Worm (Caenorhabditis elegans) whole organism, L4 larva: ENCODE data around the gene rps-14.

Experiments used
- D1046.2 ChIP-seq: fragments of 200-800 bp; sonication (Bioruptor generic); IDR thresholded peaks from 2 replicates; pipeline ENCODE4 v1.3.6; 2022; ENCODE audit warnings: missing genetic modification characterization, missing compliant biosample characterization
- F37D6.2 ChIP-seq: sonication (generic microtip); optimal IDR thresholded peaks from 2 replicates; lab custom pipeline; 2016; ENCODE audit warnings: mild to moderate bottlenecking, missing genetic modification characterization, missing compliant biosample characterization
- F44E2.7 ChIP-seq: fragments of 200-800 bp; sonication (Bioruptor generic); IDR thresholded peaks from 2 replicates; pipeline ENCODE4 v2.1.2; 2022; ENCODE audit warnings: missing genetic modification characterization, missing compliant biosample characterization
- Y105C5A.15 ChIP-seq: fragments of 200-800 bp; sonication (Bioruptor generic); IDR thresholded peaks from 2 replicates; pipeline ENCODE4 v1.3.6; 2022; ENCODE audit warnings: missing genetic modification characterization, missing compliant biosample characterization
- Y5F2A.4 ChIP-seq: fragments of 200-800 bp; sonication (Bioruptor generic); optimal IDR thresholded peaks from 2 replicates; lab custom pipeline; 2018; ENCODE audit warnings: mild to moderate bottlenecking, missing genetic modification characterization, missing compliant biosample characterization
- ZK337.2 ChIP-seq: fragments of 200-800 bp; sonication (Bioruptor generic); IDR thresholded peaks from 2 replicates; pipeline ENCODE4 v1.3.6; 2022; ENCODE audit warnings: missing genetic modification reagents, missing genetic modification characterization, missing compliant biosample characterization
- ama-1 ChIP-seq: fragments of 150-350 bp; optimal IDR thresholded peaks from 2 replicates; lab custom pipeline; 2014; ENCODE audit warnings: inconsistent platforms, mixed read lengths
- ceh-44 ChIP-seq: fragments of 200-800 bp; sonication (Bioruptor generic); IDR thresholded peaks from 2 replicates; pipeline ENCODE4 v1.3.6; 2022; ENCODE audit warnings: missing genetic modification reagents, missing genetic modification characterization, missing compliant biosample characterization
- ceh-62 ChIP-seq: sonication (generic microtip); optimal IDR thresholded peaks from 2 replicates; lab custom pipeline; 2017; ENCODE audit warnings: missing biosample characterization, missing genetic modification characterization
- ceh-82 ChIP-seq: sonication (generic microtip); optimal IDR thresholded peaks from 2 replicates; lab custom pipeline; 2017; ENCODE audit warnings: missing biosample characterization, missing genetic modification characterization
- cey-2 ChIP-seq: sonication (generic microtip); optimal IDR thresholded peaks from 3 replicates; lab custom pipeline; 2017; ENCODE audit warnings: missing genetic modification characterization, mild to moderate bottlenecking, missing compliant biosample characterization, antibody characterized with exemption, borderline replicate concordance; ENCODE audit not compliant: insufficient read depth
- daf-12 ChIP-seq: fragments of 150-350 bp; optimal IDR thresholded peaks from 2 replicates; lab custom pipeline; 2014; ENCODE audit warnings: missing biosample characterization, missing genetic modification reagents, missing genetic modification characterization
- daf-19 ChIP-seq: fragments of 200-800 bp; sonication (Bioruptor generic); conservative IDR thresholded peaks from 2 replicates; pipeline ENCODE4 v1.3.6; 2022; ENCODE audit warnings: missing genetic modification characterization, missing compliant biosample characterization
- daf-8 ChIP-seq: fragments of 200-800 bp; sonication (Bioruptor generic); IDR thresholded peaks from 2 replicates; pipeline ENCODE4 v1.3.6; 2022; ENCODE audit warnings: missing genetic modification characterization, missing compliant biosample characterization
- dmd-6 ChIP-seq: fragments of 200-800 bp; sonication (Bioruptor generic); IDR thresholded peaks from 2 replicates; pipeline ENCODE4 v1.3.6; 2022; ENCODE audit warnings: missing genetic modification reagents, missing genetic modification characterization, missing compliant biosample characterization
- dmd-9 ChIP-seq: fragments of 200-800 bp; sonication (Bioruptor generic); IDR thresholded peaks from 2 replicates; pipeline ENCODE4 v1.3.6; 2022; ENCODE audit warnings: missing genetic modification reagents, missing genetic modification characterization, missing compliant biosample characterization
- dpl-1 ChIP-seq: fragments of 150-350 bp; optimal IDR thresholded peaks from 2 replicates; lab custom pipeline; 2014; ENCODE audit warnings: missing biosample characterization, missing genetic modification reagents, missing genetic modification characterization
- duxl-1 ChIP-seq: sonication (generic microtip); optimal IDR thresholded peaks from 2 replicates; lab custom pipeline; 2016; ENCODE audit warnings: mild to moderate bottlenecking, missing genetic modification characterization, moderate library complexity, missing compliant biosample characterization; ENCODE audit not compliant: poor library complexity
- fos-1 ChIP-seq: fragments of 150-350 bp; optimal IDR thresholded peaks from 2 replicates; lab custom pipeline; 2014; ENCODE audit warnings: missing biosample characterization, missing genetic modification characterization
- hif-1 ChIP-seq, 2 experiments: sonication (generic microtip); optimal IDR thresholded peaks; 2 replicates each; lab custom pipeline; 2016 to 2017; ENCODE audit warnings: missing compliant biosample characterization in 2 of 2, missing genetic modification characterization in 2 of 2, missing genetic modification reagents in 2 of 2, missing genotype in 2 of 2, mild to moderate bottlenecking in 1 of 2
- hlh-11 ChIP-seq: fragments of 200-800 bp; sonication (Bioruptor generic); optimal IDR thresholded peaks from 2 replicates; lab custom pipeline; 2018; ENCODE audit warnings: mild to moderate bottlenecking, missing genetic modification characterization, missing compliant biosample characterization
- lim-7 ChIP-seq: fragments of 200-800 bp; sonication (Bioruptor generic); IDR thresholded peaks from 2 replicates; pipeline ENCODE4 v1.3.6; 2022; ENCODE audit warnings: missing genetic modification characterization, missing compliant biosample characterization
- lin-29 ChIP-seq: fragments of 200-800 bp; sonication (Bioruptor generic); IDR thresholded peaks from 2 replicates; pipeline ENCODE4 v1.3.6; 2022; ENCODE audit warnings: missing genetic modification reagents, missing genetic modification characterization, missing compliant biosample characterization
- lin-38 ChIP-seq: fragments of 200-800 bp; sonication (Bioruptor generic); IDR thresholded peaks from 2 replicates; pipeline ENCODE4 v1.3.6; 2022; ENCODE audit warnings: missing genetic modification reagents, missing genetic modification characterization, missing compliant biosample characterization
- lir-3 ChIP-seq: sonication (generic microtip); optimal IDR thresholded peaks from 2 replicates; lab custom pipeline; 2016; ENCODE audit warnings: mild to moderate bottlenecking, missing genetic modification characterization, missing compliant biosample characterization
- lsy-2 ChIP-seq, 2 experiments: fragments of 150-350 bp in 1 of 2; sonication (generic microtip) in 1 of 2; optimal IDR thresholded peaks; 2 replicates each; lab custom pipeline; 2014 to 2017; ENCODE audit warnings: missing biosample characterization in 2 of 2, missing genetic modification characterization in 2 of 2
- mdt-29 ChIP-seq: fragments of 200-800 bp; sonication (Bioruptor generic); IDR thresholded peaks from 2 replicates; pipeline ENCODE4 v1.3.6; 2022; ENCODE audit warnings: missing genetic modification reagents, missing genetic modification characterization, missing compliant biosample characterization
- mes-2 ChIP-seq: sonication (generic microtip); optimal IDR thresholded peaks from 2 replicates; lab custom pipeline; 2016; ENCODE audit warnings: missing genotype, mild to moderate bottlenecking, missing genetic modification characterization, missing compliant biosample characterization; ENCODE audit not compliant: poor library complexity, severe bottlenecking
- nhr-10 ChIP-seq: fragments of 150-350 bp; optimal IDR thresholded peaks from 2 replicates; lab custom pipeline; 2014; ENCODE audit warnings: missing biosample characterization, missing genetic modification characterization
- nhr-11 ChIP-seq: fragments of 150-350 bp; optimal IDR thresholded peaks from 2 replicates; lab custom pipeline; 2014; ENCODE audit warnings: missing biosample characterization, missing genetic modification characterization
- nhr-28 ChIP-seq: fragments of 150-350 bp; optimal IDR thresholded peaks from 2 replicates; lab custom pipeline; 2014; ENCODE audit warnings: missing biosample characterization, missing genetic modification characterization
- nhr-41 ChIP-seq: fragments of 200-800 bp; sonication (Bioruptor generic); IDR thresholded peaks from 2 replicates; pipeline ENCODE4 v1.3.6; 2022; ENCODE audit warnings: missing genetic modification reagents, missing genetic modification characterization, missing compliant biosample characterization
- nhr-48 ChIP-seq: sonication (generic microtip); optimal IDR thresholded peaks from 2 replicates; lab custom pipeline; 2016; ENCODE audit warnings: mild to moderate bottlenecking, missing genetic modification characterization, missing compliant biosample characterization
- nhr-76 ChIP-seq: fragments of 150-350 bp; optimal IDR thresholded peaks from 2 replicates; lab custom pipeline; 2014; ENCODE audit warnings: missing biosample characterization, missing genetic modification characterization
- nhr-77 ChIP-seq: fragments of 150-350 bp; optimal IDR thresholded peaks from 2 replicates; lab custom pipeline; 2014; ENCODE audit warnings: missing biosample characterization, missing genetic modification characterization
- pha-4 ChIP-seq, 2 experiments: fragments of 150-350 bp in 1 of 2; fragments of 200-800 bp in 1 of 2; sonication (Bioruptor generic) in 1 of 2; IDR thresholded peaks in 1 of 2; optimal IDR thresholded peaks in 1 of 2; 2 replicates each; pipeline versions ENCODE4 v1.3.6 to Lab custom; 2014 to 2022; ENCODE audit warnings: missing genetic modification characterization in 2 of 2, missing genetic modification reagents in 2 of 2, missing biosample characterization in 1 of 2, missing compliant biosample characterization in 1 of 2
- rbr-2 ChIP-seq: sonication (generic microtip); optimal IDR thresholded peaks from 2 replicates; lab custom pipeline; 2016; ENCODE audit warnings: missing genotype, missing genetic modification characterization, missing compliant biosample characterization
- saeg-2 ChIP-seq: fragments of 200-800 bp; sonication (Bioruptor generic); IDR thresholded peaks from 2 replicates; pipeline ENCODE4 v1.3.6; 2022; ENCODE audit warnings: missing genetic modification reagents, missing genetic modification characterization, missing compliant biosample characterization
- skn-1 ChIP-seq: fragments of 150-350 bp; optimal IDR thresholded peaks from 2 replicates; lab custom pipeline; 2014; ENCODE audit warnings: missing biosample characterization, missing genetic modification characterization
- snpc-1.2 ChIP-seq: fragments of 200-800 bp; sonication (Bioruptor generic); IDR thresholded peaks from 2 replicates; pipeline ENCODE4 v1.3.6; 2022; ENCODE audit warnings: missing genetic modification reagents, missing genetic modification characterization, missing compliant biosample characterization
- snpc-4 ChIP-seq: fragments of 150-350 bp; optimal IDR thresholded peaks from 2 replicates; lab custom pipeline; 2014; ENCODE audit warnings: missing biosample characterization, missing genetic modification characterization
- spr-3 ChIP-seq: fragments of 200-800 bp; sonication (Bioruptor generic); optimal IDR thresholded peaks from 2 replicates; lab custom pipeline; 2018; ENCODE audit warnings: mild to moderate bottlenecking, missing genetic modification characterization, missing compliant biosample characterization
- tag-97 ChIP-seq: fragments of 200-800 bp; sonication (Bioruptor generic); IDR thresholded peaks from 2 replicates; pipeline ENCODE4 v1.3.6; 2022; ENCODE audit warnings: missing genetic modification characterization, missing compliant biosample characterization
- tra-1 ChIP-seq: fragments of 200-800 bp; sonication (Bioruptor generic); IDR thresholded peaks from 2 replicates; pipeline ENCODE4 v1.3.6; 2022; ENCODE audit warnings: missing genetic modification reagents, missing genetic modification characterization, missing compliant biosample characterization
- unc-130 ChIP-seq: sonication (generic microtip); optimal IDR thresholded peaks from 2 replicates; lab custom pipeline; 2016; ENCODE audit warnings: missing genetic modification reagents, missing genetic modification characterization, missing compliant biosample characterization
- vab-7 ChIP-seq: fragments of 200-800 bp; sonication (Bioruptor generic); IDR thresholded peaks from 2 replicates; pipeline ENCODE4 v1.3.6; 2022; ENCODE audit warnings: missing genetic modification reagents, missing genetic modification characterization, missing compliant biosample characterization
- zag-1 ChIP-seq: fragments of 150-350 bp; optimal IDR thresholded peaks from 2 replicates; lab custom pipeline; 2014; ENCODE audit warnings: missing biosample characterization, missing genetic modification characterization
- zfp-2 ChIP-seq: sonication (generic microtip); optimal IDR thresholded peaks from 2 replicates; lab custom pipeline; 2016; ENCODE audit warnings: mild to moderate bottlenecking, missing genetic modification characterization, missing compliant biosample characterization
- zfp-3 ChIP-seq: fragments of 200-800 bp; sonication (Bioruptor generic); conservative IDR thresholded peaks from 2 replicates; pipeline ENCODE4 v1.3.6; 2022; ENCODE audit warnings: missing genetic modification reagents, missing genetic modification characterization, missing compliant biosample characterization
- zip-2 ChIP-seq: fragments of 150-350 bp; optimal IDR thresholded peaks from 2 replicates; lab custom pipeline; 2014; ENCODE audit warnings: missing biosample characterization, missing genetic modification characterization
- ztf-11 ChIP-seq: fragments of 150-350 bp; optimal IDR thresholded peaks from 2 replicates; lab custom pipeline; 2014; ENCODE audit warnings: missing biosample characterization, missing genetic modification characterization

The rps-14 gene

ce11 chrIII:7153747-7154238 is 25.6 kb downstream of the rps-14 start, which contains the start of gene ogt-1 (continued):
- TF ChIP-seq hif-1 (tag; optimal IDR thresholded peaks at IDR 0.05; lab: Kevin White, UChicago) (peak in 1 of 2 experiments; percentile 65), Y5F2A.4 (GFP tag; lab: Kevin White, UChicago) (no peak), mdt-29 (GFP tag; lab: Robert Waterston, UW) (no peak), fos-1 (no peak), nhr-76 (tag; lab: Kevin White, UChicago) (peak; percentile 25), lir-3 (tag; lab: Kevin White, UChicago) (no peak), ceh-62 (tag; lab: Kevin White, UChicago) (no peak), lin-29 (GFP tag; lab: Robert Waterston, UW) (no peak), tag-97 (GFP tag; lab: Robert Waterston, UW) (no peak), zfp-3 (GFP tag; lab: Robert Waterston, UW) (no peak), zag-1 (tag; lab: Kevin White, UChicago) (no peak), daf-8 (GFP tag; lab: Robert Waterston, UW) (no peak), skn-1 (tag; lab: Kevin White, UChicago) (no peak), snpc-1.2 (no peak), tra-1 (GFP tag; lab: Robert Waterston, UW) (peak; percentile 62; the same call in 1 of the 2 replicates), nhr-28 (tag; lab: Kevin White, UChicago) (peak; percentile 65), zip-2 (tag; lab: Kevin White, UChicago) (no peak), rbr-2 (peak; percentile 85), dpl-1 (GFP tag; lab: Kevin White, UChicago) (peak; percentile 61), Y105C5A.15 (no peak), spr-3 (GFP tag; lab: Kevin White, UChicago) (peak; percentile 24), snpc-4 (tag; lab: Kevin White, UChicago) (no peak), daf-19 (GFP tag; lab: Robert Waterston, UW) (0 out of 2 replicates have a peak, but pooled peaks have one; percentile 34), lin-38 (GFP tag; lab: Robert Waterston, UW) (peak; percentile 64), zfp-2 (tag; lab: Kevin White, UChicago) (no peak), lim-7 (GFP tag; lab: Robert Waterston, UW) (no peak), daf-12 (tag; lab: Kevin White, UChicago) (no peak), ZK337.2 (GFP tag; lab: Robert Waterston, UW) (no peak), duxl-1 (tag; lab: Kevin White, UChicago) (peak; percentile 80), mes-2 (tag; lab: Kevin White, UChicago) (peak; percentile 81), pha-4 (GFP tag; IDR thresholded peaks at IDR 0.05; lab: Robert Waterston, UW) (peak; percentile 65; the same call in 1 of the 2 replicates), pha-4 (tag; optimal IDR thresholded peaks at IDR 0.05; lab: Kevin White, UChicago) (peak; percentile 91), nhr-10 (peak; percentile 51), dmd-9 (no peak), F37D6.2 (tag; lab: Kevin White, UChicago) (peak; percentile 40), F44E2.7 (GFP tag; lab: Robert Waterston, UW) (no peak), ama-1 (lab: Kevin White, UChicago) (no peak), hlh-11 (tag; lab: Kevin White, UChicago) (peak; percentile 89), lsy-2 (tag; optimal IDR thresholded peaks at IDR 0.05; lab: Kevin White, UChicago) (peak; percentile 75 to 92), nhr-41 (GFP tag; lab: Robert Waterston, UW) (no peak), nhr-11 (tag; lab: Kevin White, UChicago) (peak; percentile 47), nhr-48 (peak; percentile 75), cey-2 (tag; lab: Kevin White, UChicago) (peak; percentile 43), D1046.2 (no peak), ztf-11 (tag; lab: Kevin White, UChicago) (no peak), nhr-77 (tag; lab: Kevin White, UChicago) (peak; percentile 17), ceh-82 (tag; lab: Kevin White, UChicago) (no peak), unc-130 (GFP tag; lab: Kevin White, UChicago) (no peak), vab-7 (GFP tag; lab: Robert Waterston, UW) (no peak), ceh-44 (GFP tag; lab: Robert Waterston, UW) (no peak), dmd-6 (GFP tag; lab: Robert Waterston, UW) (peak; percentile 79), saeg-2 (GFP tag; lab: Robert Waterston, UW) (0 out of 2 replicates have a peak, but pooled peaks have one; percentile 37)
